Fruit fly (Drosophila melanogaster) whole organism, wandering third instar larva: ENCODE results near the gene Zcchc7.

Source experiments
- CG32264 ChIP-seq: fragments of 200-800 bp; sonication (Bioruptor generic); optimal IDR thresholded peaks from 2 replicates; lab custom pipeline; 2016; ENCODE audit warnings: missing biosample characterization, missing genetic modification characterization
- Dfd ChIP-seq: fragments of >200 bp; optimal IDR thresholded peaks from 2 replicates; lab custom pipeline; 2017; ENCODE audit warnings: missing biosample characterization, missing genetic modification characterization
- Hnf4 ChIP-seq: fragments of 200-800 bp; sonication (Bioruptor generic); optimal IDR thresholded peaks from 2 replicates; lab custom pipeline; 2016; ENCODE audit warnings: missing biosample characterization, mild to moderate bottlenecking, missing genetic modification characterization
- Hr78 ChIP-seq: fragments of >200 bp; optimal IDR thresholded peaks from 2 replicates; lab custom pipeline; 2017; ENCODE audit warnings: missing biosample characterization, missing genetic modification characterization
- OdsH ChIP-seq: fragments of 200-800 bp; sonication (Bioruptor generic); optimal IDR thresholded peaks from 2 replicates; lab custom pipeline; 2016; ENCODE audit warnings: missing biosample characterization, mild to moderate bottlenecking, missing genetic modification characterization
- Vsx2 ChIP-seq: fragments of 200-300, 225-300 bp; sonication (Bioruptor generic); optimal IDR thresholded peaks from 2 replicates; lab custom pipeline; 2018; ENCODE audit warnings: missing biosample characterization, missing genetic modification characterization; ENCODE audit not compliant: partially characterized antibody
- dmrt93B ChIP-seq: fragments of 200-800 bp; sonication (Bioruptor generic); optimal IDR thresholded peaks from 2 replicates; lab custom pipeline; 2018; ENCODE audit warnings: missing biosample characterization, mild to moderate bottlenecking, missing genetic modification characterization
- fru ChIP-seq: fragments of 200-800 bp; sonication (Bioruptor generic); optimal IDR thresholded peaks from 3 replicates; lab custom pipeline; 2016; ENCODE audit warnings: missing biosample characterization, mild to moderate bottlenecking, missing genetic modification characterization
- h ChIP-seq: fragments of 200-800 bp; sonication (Bioruptor generic); optimal IDR thresholded peaks from 3 replicates; lab custom pipeline; 2016; ENCODE audit warnings: missing biosample characterization, mild to moderate bottlenecking, missing genetic modification characterization
- pan ChIP-seq: fragments of >200 bp; optimal IDR thresholded peaks from 2 replicates; lab custom pipeline; 2017
- sage ChIP-seq: fragments of 200-800 bp; sonication (Bioruptor generic); optimal IDR thresholded peaks from 2 replicates; lab custom pipeline; 2016; ENCODE audit warnings: missing biosample characterization, mild to moderate bottlenecking, missing genetic modification characterization
- tai ChIP-seq: sonication (Bioruptor generic); optimal IDR thresholded peaks from 2 replicates; lab custom pipeline; 2016; ENCODE audit warnings: missing biosample characterization, missing genetic modification characterization
- usp ChIP-seq: fragments of >200 bp; optimal IDR thresholded peaks from 2 replicates; lab custom pipeline; 2017; ENCODE audit warnings: missing biosample characterization, missing genetic modification characterization

DNA sequence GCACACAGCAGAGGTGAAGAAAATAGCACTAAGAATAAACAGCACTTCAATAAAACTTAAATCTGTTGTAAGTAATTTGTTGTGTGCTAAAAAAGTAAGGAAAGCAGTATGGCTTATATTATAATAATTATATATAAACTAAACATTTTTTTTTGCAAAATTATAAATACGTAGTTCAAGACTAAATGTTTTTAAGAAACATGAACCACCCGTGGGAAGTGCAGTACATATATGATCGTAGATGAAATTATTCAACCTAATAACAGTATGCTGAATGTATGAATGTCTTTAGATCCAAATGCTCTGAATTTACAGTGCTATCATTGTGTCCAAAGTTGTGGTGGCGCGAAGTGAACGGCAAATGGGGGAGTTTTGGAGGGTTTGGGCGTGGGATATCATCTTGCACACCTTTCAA is 25.5 kb downstream of the Zcchc7 start:
- TF ChIP-seq CG32264 (GFP tag; lab: Kevin White, UChicago) (no peak), tai (GFP tag; lab: Kevin White, UChicago) (no peak), sage (no peak), fru (GFP tag; lab: Kevin White, UChicago) (no peak), dmrt93B (GFP tag; lab: Kevin White, UChicago) (no peak), OdsH (GFP tag; lab: Kevin White, UChicago) (peak; percentile 18), pan (no peak), Dfd (GFP tag; lab: Kevin White, UChicago) (no peak), Vsx2 (no peak), h (GFP tag; lab: Kevin White, UChicago) (no peak), Hnf4 (GFP tag; lab: Kevin White, UChicago) (no peak), Hr78 (GFP tag; lab: Kevin White, UChicago) (no peak), usp (GFP tag; lab: Kevin White, UChicago) (no peak)
